Worm (Caenorhabditis elegans): Measurements from ENCODE around the gene str-204.
A peak's percentile ranks its signal among the peaks of the same experiment; 100 is the strongest.

The str-204 gene

DNA sequence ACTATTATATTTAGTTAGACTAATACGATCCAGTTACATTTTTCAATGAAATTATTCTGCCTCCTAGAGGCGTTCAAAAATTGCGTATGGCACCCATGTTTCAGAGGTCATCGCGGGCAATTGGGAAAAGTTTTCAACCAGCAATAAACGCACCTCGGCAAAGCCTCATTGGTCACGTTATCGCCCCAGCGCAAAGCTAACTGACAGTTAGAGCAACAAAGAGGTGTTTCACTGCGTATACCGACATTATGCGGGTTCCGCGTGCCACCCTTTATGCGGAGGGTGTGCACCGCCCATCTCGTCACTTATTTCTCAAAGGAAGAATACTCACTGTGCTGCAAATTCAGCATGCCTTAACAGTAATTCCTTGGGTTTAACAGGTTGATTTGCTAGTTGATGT, 16.8 kb upstream of the str-204 start:
- TF ChIP-seq ces-1 (GFP tag; optimal IDR thresholded peaks at IDR 0.05), result no peak
- no peak for TF ChIP-seq sem-2 (GFP tag; optimal IDR thresholded peaks at IDR 0.05)
- TF ChIP-seq nhr-2 (tag; optimal IDR thresholded peaks at IDR 0.05), result no peak
- TF ChIP-seq pha-4 (tag; optimal IDR thresholded peaks at IDR 0.05), result no peak
- TF ChIP-seq elt-1 (tag; optimal IDR thresholded peaks at IDR 0.05; ENCODE audit: borderline replicate concordance, insufficient read depth), result no peak
- no peak for TF ChIP-seq nhr-76 (tag; optimal IDR thresholded peaks at IDR 0.05)
- TF ChIP-seq nhr-237 (tag; optimal IDR thresholded peaks at IDR 0.05), result no peak

DNA sequence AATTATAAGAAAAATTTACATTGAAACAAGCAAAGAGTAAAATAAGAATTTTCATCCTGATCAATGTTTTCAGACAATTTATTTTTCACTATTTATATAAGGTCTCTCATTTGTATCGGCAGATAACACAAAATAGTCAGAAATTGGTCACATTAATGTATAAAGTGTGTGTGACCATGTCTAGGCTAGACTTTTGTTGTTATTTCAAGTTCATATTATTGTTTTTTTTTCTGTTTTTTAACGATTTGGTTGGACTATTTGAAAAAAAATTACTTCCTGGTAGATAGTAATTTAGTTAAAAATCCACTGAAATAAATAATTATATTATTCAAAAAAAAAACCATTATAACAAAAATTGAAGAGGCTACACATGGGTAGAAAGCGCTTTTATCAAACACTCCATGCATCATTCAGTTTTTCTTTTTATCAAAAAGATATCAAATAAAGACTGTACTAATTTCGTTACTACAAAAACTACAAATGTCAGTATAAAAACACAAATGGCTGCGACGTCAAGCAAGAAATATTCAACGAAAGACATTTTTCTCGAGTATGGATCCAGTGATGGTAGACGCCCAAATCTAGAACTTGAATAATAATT, 14.1 kb upstream of the str-204 start, which contains the start of gene ugt-37:
TSS of gene ugt-37 (minus strand) at position 69 of the 601 bp plus-strand sequence.
- TF ChIP-seq mab-5 (tag; optimal IDR thresholded peaks at IDR 0.05) (no peak), mep-1 (tag; optimal IDR thresholded peaks at IDR 0.05) (no peak), snpc-4 (tag; optimal IDR thresholded peaks at IDR 0.05) (no peak), nhr-76 (tag; optimal IDR thresholded peaks at IDR 0.05) (no peak), hlh-1 (tag; optimal IDR thresholded peaks at IDR 0.05) (no peak), ceh-83 (GFP tag; optimal IDR thresholded peaks at IDR 0.05) (no peak), ham-2 (GFP tag; optimal IDR thresholded peaks at IDR 0.05) (no peak), bed-3 (GFP tag; optimal IDR thresholded peaks at IDR 0.05) (no peak), zip-8 (tag; optimal IDR thresholded peaks at IDR 0.05) (no peak), nhr-28 (tag; optimal IDR thresholded peaks at IDR 0.05) (no peak), M03D4.4 (tag; optimal IDR thresholded peaks at IDR 0.05) (no peak), ces-1 (GFP tag; optimal IDR thresholded peaks at IDR 0.05) (no peak), ztf-11 (tag; optimal IDR thresholded peaks at IDR 0.05) (no peak), ceh-39 (tag; optimal IDR thresholded peaks at IDR 0.05) (no peak), nhr-2 (tag; optimal IDR thresholded peaks at IDR 0.05) (no peak), sptf-1 (tag; optimal IDR thresholded peaks at IDR 0.05) (no peak)

DNA sequence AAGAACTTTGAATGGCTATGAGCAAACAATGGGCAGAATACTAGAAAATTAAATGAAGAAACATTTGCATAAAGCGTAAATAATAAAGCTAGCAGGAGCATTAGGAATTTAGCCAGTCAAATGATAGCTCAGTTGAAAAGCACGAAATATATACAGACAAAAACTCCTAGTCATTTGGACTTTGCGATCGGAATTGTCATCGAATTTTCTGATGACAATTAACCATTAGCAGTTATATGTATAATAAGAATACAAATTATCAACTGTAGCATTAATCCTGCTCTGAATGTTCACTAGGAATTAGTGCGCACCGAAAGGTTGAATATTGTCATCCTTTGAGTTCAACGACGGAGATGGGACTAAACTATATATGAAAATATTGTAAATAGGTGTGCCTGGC, 12.1 kb upstream of the str-204 start, which contains the start of gene ugt-38:
TSS of gene ugt-38 (minus strand) at position 101 of the 400 bp plus-strand sequence.
- TF ChIP-seq unc-62 (GFP tag; optimal IDR thresholded peaks at IDR 0.05) (no peak), drap-1 (GFP tag; optimal IDR thresholded peaks at IDR 0.05) (no peak), nhr-76 (tag; optimal IDR thresholded peaks at IDR 0.05) (no peak)

DNA sequence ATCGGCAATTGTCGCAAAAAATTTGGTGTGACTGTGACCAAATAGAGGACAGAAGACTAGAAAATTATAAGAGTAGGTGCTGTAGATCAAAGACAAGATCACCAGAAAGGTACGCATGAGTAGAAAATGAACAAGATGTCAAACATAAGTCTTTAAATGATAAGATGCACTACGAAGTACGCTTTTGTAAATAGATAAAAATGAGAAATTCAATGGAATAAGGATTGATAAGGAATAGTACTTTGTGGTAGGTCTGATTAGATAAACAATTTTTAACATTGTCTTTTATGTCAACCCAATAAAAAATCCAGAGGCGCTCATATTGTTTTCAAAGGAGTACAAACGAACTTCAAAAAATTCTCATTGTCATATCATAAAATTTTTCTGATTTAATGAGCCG, 8.9 kb upstream of the str-204 start, which contains the start of gene F10D2.8:
TSS of gene F10D2.8 (minus strand) at position 145 of the 400 bp plus-strand sequence.
- no peak for TF ChIP-seq elt-1 (tag; optimal IDR thresholded peaks at IDR 0.05; ENCODE audit: borderline replicate concordance, insufficient read depth)
- no peak for TF ChIP-seq M03D4.4 (tag; optimal IDR thresholded peaks at IDR 0.05)

DNA sequence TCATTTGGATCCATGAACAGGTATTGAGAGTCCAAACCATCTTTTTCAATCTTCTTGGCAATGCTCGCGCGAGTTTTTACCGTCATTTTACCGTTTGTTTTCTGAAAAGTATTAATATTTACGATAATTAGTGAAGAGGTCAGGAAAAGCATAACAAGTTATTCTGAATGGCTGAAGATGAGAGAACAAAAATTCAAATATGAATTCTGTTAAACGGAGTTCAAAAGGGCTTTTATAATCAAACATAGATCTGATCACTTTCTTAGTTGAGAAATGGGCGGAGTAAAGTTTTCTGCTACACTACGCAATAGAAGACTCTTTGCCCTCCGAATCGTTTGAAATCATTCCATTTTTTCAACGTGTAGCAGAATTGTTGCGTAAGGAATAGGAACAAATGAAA, 6.4 kb upstream of the str-204 start, which contains the start of gene fat-7:
TSS of gene fat-7 (minus strand) at position 101 of the 400 bp plus-strand sequence.
- TF ChIP-seq elt-1 (tag; optimal IDR thresholded peaks at IDR 0.05; ENCODE audit: borderline replicate concordance, insufficient read depth) (no peak), flh-1 (GFP tag; optimal IDR thresholded peaks at IDR 0.05) (no peak), zip-8 (tag; optimal IDR thresholded peaks at IDR 0.05) (no peak), hlh-1 (tag; optimal IDR thresholded peaks at IDR 0.05) (no peak), nhr-28 (tag; optimal IDR thresholded peaks at IDR 0.05) (no peak), ceh-83 (GFP tag; optimal IDR thresholded peaks at IDR 0.05) (no peak), ztf-11 (tag; optimal IDR thresholded peaks at IDR 0.05) (no peak)

DNA sequence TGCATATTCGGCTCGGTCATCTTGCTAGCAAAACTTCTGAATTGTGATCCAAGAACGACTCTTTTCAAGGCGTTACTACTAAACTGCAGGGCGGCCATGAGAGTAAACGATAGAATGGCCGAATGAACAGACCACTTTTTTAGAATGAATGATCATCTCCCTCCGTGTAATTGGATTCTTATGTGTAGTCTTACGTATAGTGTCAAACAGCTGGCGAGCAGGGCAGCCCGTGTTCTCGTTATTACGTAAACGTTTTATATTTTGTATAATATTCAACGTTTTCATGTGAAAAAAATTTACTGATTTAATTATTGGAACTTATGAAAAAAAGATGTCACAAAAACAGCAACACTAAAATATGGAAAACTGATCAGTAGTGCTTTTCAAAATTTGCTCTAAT, 3.4 kb upstream of the str-204 start, which contains the start of gene F10D2.10:
TSS of gene F10D2.10 (minus strand) at position 101 of the 400 bp plus-strand sequence.
- peak; percentile 40 for TF ChIP-seq hlh-1 (tag; optimal IDR thresholded peaks at IDR 0.05)
- no peak for TF ChIP-seq tbx-8 (GFP tag; optimal IDR thresholded peaks at IDR 0.05)

DNA sequence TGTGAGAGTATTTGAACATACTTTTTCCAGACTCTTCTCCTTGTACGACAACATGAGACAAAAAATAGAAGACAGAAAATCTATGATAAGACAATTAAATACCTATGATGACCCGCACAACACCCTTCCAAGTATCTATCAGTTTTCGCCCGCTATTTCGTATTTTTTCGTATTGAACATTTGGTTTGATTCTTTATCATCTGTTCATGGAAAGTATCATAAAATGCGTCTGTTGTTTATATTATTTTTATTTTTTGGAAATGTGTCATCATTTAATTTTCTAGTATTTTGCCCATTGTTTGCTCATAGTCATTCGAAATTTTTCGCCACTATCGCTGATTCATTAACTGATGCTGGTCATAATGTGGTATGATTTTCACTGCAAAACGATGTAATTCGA, 2.4 kb upstream of the str-204 start, which contains the start of gene ugt-39:
TSS of gene ugt-39 (plus strand) at position 54 of the 400 bp plus-strand sequence.
- TF ChIP-seq lsy-2 (tag; optimal IDR thresholded peaks at IDR 0.05), result no peak
- TF ChIP-seq bed-3 (GFP tag; optimal IDR thresholded peaks at IDR 0.05), result no peak
- no peak for TF ChIP-seq nhr-28 (tag; optimal IDR thresholded peaks at IDR 0.05)
- TF ChIP-seq tbx-8 (GFP tag; optimal IDR thresholded peaks at IDR 0.05), result no peak
- TF ChIP-seq ztf-11 (tag; optimal IDR thresholded peaks at IDR 0.05), result no peak
- no peak for TF ChIP-seq cnd-1 (tag; optimal IDR thresholded peaks at IDR 0.05)
- TF ChIP-seq unc-120 (tag; optimal IDR thresholded peaks at IDR 0.05; ENCODE audit: poor library complexity, severe bottlenecking), result no peak
- no peak for TF ChIP-seq M03D4.4 (tag; optimal IDR thresholded peaks at IDR 0.05)
- no peak for TF ChIP-seq sptf-1 (tag; optimal IDR thresholded peaks at IDR 0.05)
- TF ChIP-seq elt-1 (tag; optimal IDR thresholded peaks at IDR 0.05; ENCODE audit: borderline replicate concordance, insufficient read depth), result no peak
- TF ChIP-seq elt-3 (tag; optimal IDR thresholded peaks at IDR 0.05), result no peak
